Worm (Caenorhabditis elegans) whole organism, L2 larva: ENCODE results near the gene C01G12.7.

ENCODE experiments used
- F13H6.1 ChIP-seq: sonication (generic microtip); optimal IDR thresholded peaks from 2 replicates; lab custom pipeline; 2016; ENCODE audit warnings: missing genetic modification characterization, missing compliant biosample characterization
- R02D3.7 ChIP-seq: fragments of 150-350 bp; optimal IDR thresholded peaks from 2 replicates; lab custom pipeline; 2014; ENCODE audit warnings: missing biosample characterization, missing genetic modification characterization
- Y55F3AM.14 ChIP-seq: fragments of 200-800 bp; sonication (Bioruptor generic); optimal IDR thresholded peaks from 2 replicates; lab custom pipeline; 2018; ENCODE audit warnings: mild to moderate bottlenecking, missing genetic modification characterization, missing compliant biosample characterization
- ZK546.5 ChIP-seq: sonication (generic microtip); optimal IDR thresholded peaks from 2 replicates; lab custom pipeline; 2017; ENCODE audit warnings: missing biosample characterization, missing genetic modification characterization
- alr-1 ChIP-seq: fragments of 150-350 bp; optimal IDR thresholded peaks from 2 replicates; lab custom pipeline; 2014; ENCODE audit warnings: missing biosample characterization, missing genetic modification characterization
- aly-2 ChIP-seq: fragments of 150-350 bp; optimal IDR thresholded peaks from 2 replicates; lab custom pipeline; 2014; ENCODE audit warnings: missing biosample characterization, missing genetic modification characterization
- ama-1 ChIP-seq: fragments of 150-350 bp; optimal IDR thresholded peaks from 2 replicates; lab custom pipeline; 2018; ENCODE audit warnings: inconsistent platforms
- blmp-1 ChIP-seq: sonication (generic microtip); optimal IDR thresholded peaks from 2 replicates; lab custom pipeline; 2017; ENCODE audit warnings: missing genetic modification characterization, mild to moderate bottlenecking, missing compliant biosample characterization, antibody characterized with exemption, moderate library complexity; ENCODE audit not compliant: insufficient read depth
- ceh-82 ChIP-seq: fragments of 150-350 bp; optimal IDR thresholded peaks from 2 replicates; lab custom pipeline; 2014; ENCODE audit warnings: missing biosample characterization, missing genetic modification characterization
- dmd-4 ChIP-seq: sonication (generic microtip); optimal IDR thresholded peaks from 2 replicates; lab custom pipeline; 2017; ENCODE audit warnings: missing biosample characterization, missing genetic modification characterization
- egl-27 ChIP-seq: sonication (generic microtip); optimal IDR thresholded peaks from 3 replicates; lab custom pipeline; 2017; ENCODE audit warnings: missing biosample characterization, missing genetic modification reagents, missing genetic modification characterization
- elt-1 ChIP-seq: fragments of 150-350 bp; optimal IDR thresholded peaks from 2 replicates; lab custom pipeline; 2014; ENCODE audit warnings: missing biosample characterization, missing genetic modification characterization
- fos-1 ChIP-seq: fragments of 150-350 bp; optimal IDR thresholded peaks from 2 replicates; lab custom pipeline; 2014; ENCODE audit warnings: missing biosample characterization, missing genetic modification characterization
- gmeb-1 ChIP-seq: fragments of 150-350 bp; optimal IDR thresholded peaks from 2 replicates; lab custom pipeline; 2014; ENCODE audit warnings: missing biosample characterization, missing genetic modification characterization
- lin-13 ChIP-seq: fragments of 150-350 bp; optimal IDR thresholded peaks from 2 replicates; lab custom pipeline; 2014; ENCODE audit warnings: missing biosample characterization, missing genetic modification reagents, missing genetic modification characterization
- lin-39 ChIP-seq: fragments of 150-350 bp; optimal IDR thresholded peaks from 2 replicates; lab custom pipeline; 2014; ENCODE audit warnings: missing biosample characterization, missing genetic modification reagents, missing genetic modification characterization
- lsy-2 ChIP-seq, 2 experiments: fragments of 150-350 bp in 1 of 2; sonication (generic microtip) in 1 of 2; optimal IDR thresholded peaks; 2 replicates each; lab custom pipeline; 2014 to 2017; ENCODE audit warnings: missing biosample characterization in 2 of 2, missing genetic modification characterization in 2 of 2
- mab-5 ChIP-seq: fragments of 150-350 bp; optimal IDR thresholded peaks from 2 replicates; lab custom pipeline; 2014; ENCODE audit warnings: missing biosample characterization, missing genetic modification characterization
- mbf-1 ChIP-seq: sonication (generic microtip); optimal IDR thresholded peaks from 2 replicates; lab custom pipeline; 2017; ENCODE audit warnings: missing biosample characterization, missing genetic modification characterization
- mdl-1 ChIP-seq, 2 experiments: fragments of 150-350 bp in 1 of 2; sonication (generic microtip) in 1 of 2; optimal IDR thresholded peaks; 2 replicates each; lab custom pipeline; 2017; ENCODE audit warnings: missing biosample characterization in 2 of 2, missing genetic modification characterization in 2 of 2
- nhr-10 ChIP-seq: sonication (generic microtip); optimal IDR thresholded peaks from 2 replicates; lab custom pipeline; 2017; ENCODE audit warnings: missing biosample characterization, missing genetic modification characterization
- nhr-11 ChIP-seq: fragments of 150-350 bp; optimal IDR thresholded peaks from 2 replicates; lab custom pipeline; 2014; ENCODE audit warnings: missing biosample characterization, missing genetic modification characterization
- nhr-12 ChIP-seq: fragments of 150-350 bp; optimal IDR thresholded peaks from 2 replicates; lab custom pipeline; 2014; ENCODE audit warnings: missing biosample characterization, missing genetic modification characterization
- nhr-21 ChIP-seq: fragments of 150-350 bp; optimal IDR thresholded peaks from 2 replicates; lab custom pipeline; 2014; ENCODE audit warnings: missing biosample characterization, missing genetic modification characterization
- nhr-23 ChIP-seq: fragments of 150-350 bp; optimal IDR thresholded peaks from 2 replicates; lab custom pipeline; 2014; ENCODE audit warnings: missing biosample characterization, missing genetic modification reagents, missing genetic modification characterization
- nhr-237 ChIP-seq: fragments of 150-350 bp; optimal IDR thresholded peaks from 2 replicates; lab custom pipeline; 2014; ENCODE audit warnings: missing biosample characterization, missing genetic modification characterization
- nhr-6 ChIP-seq: fragments of 150-350 bp; optimal IDR thresholded peaks from 2 replicates; lab custom pipeline; 2014; ENCODE audit warnings: missing biosample characterization, missing genetic modification characterization
- nhr-77 ChIP-seq: fragments of 150-350 bp; optimal IDR thresholded peaks from 2 replicates; lab custom pipeline; 2014; ENCODE audit warnings: missing biosample characterization, missing genetic modification characterization
- peb-1 ChIP-seq: fragments of 150-350 bp; optimal IDR thresholded peaks from 2 replicates; lab custom pipeline; 2014; ENCODE audit warnings: missing biosample characterization, missing genetic modification characterization
- sem-4 ChIP-seq: fragments of 150-350 bp; optimal IDR thresholded peaks from 2 replicates; lab custom pipeline; 2014; ENCODE audit warnings: missing biosample characterization, missing genetic modification reagents, missing genetic modification characterization
- skn-1 ChIP-seq: sonication (generic microtip); optimal IDR thresholded peaks from 2 replicates; lab custom pipeline; 2017; ENCODE audit warnings: missing biosample characterization, missing genetic modification characterization
- sma-3 ChIP-seq: sonication (generic microtip); optimal IDR thresholded peaks from 2 replicates; lab custom pipeline; 2016; ENCODE audit warnings: missing genetic modification reagents, missing genetic modification characterization, missing compliant biosample characterization
- sma-9 ChIP-seq, 2 experiments: fragments of 150-350 bp in 1 of 2; sonication (generic microtip) in 1 of 2; optimal IDR thresholded peaks; 2 replicates each; lab custom pipeline; 2014 to 2016; ENCODE audit warnings: missing genetic modification characterization in 2 of 2, mild to moderate bottlenecking in 1 of 2, missing biosample characterization in 1 of 2, missing compliant biosample characterization in 1 of 2, missing genetic modification reagents in 1 of 2, moderate library complexity in 1 of 2
- snpc-4 ChIP-seq: fragments of 150-350 bp; optimal IDR thresholded peaks from 2 replicates; lab custom pipeline; 2014; ENCODE audit warnings: missing biosample characterization, missing genetic modification characterization
- unc-39 ChIP-seq: fragments of 150-350 bp; optimal IDR thresholded peaks from 2 replicates; lab custom pipeline; 2014; ENCODE audit warnings: missing biosample characterization, missing genetic modification characterization
- unc-62 ChIP-seq: fragments of 150-350 bp; optimal IDR thresholded peaks from 2 replicates; lab custom pipeline; 2014; ENCODE audit warnings: missing biosample characterization, missing genetic modification reagents, missing genetic modification characterization
- ztf-1 ChIP-seq: fragments of 200-800 bp; sonication (Bioruptor generic); conservative IDR thresholded peaks from 2 replicates; pipeline ENCODE4 v1.3.6; 2022; ENCODE audit warnings: missing genetic modification characterization, missing compliant biosample characterization
- ztf-11 ChIP-seq: sonication (generic microtip); optimal IDR thresholded peaks from 2 replicates; lab custom pipeline; 2017; ENCODE audit warnings: missing biosample characterization, missing genetic modification characterization

Gene C01G12.7

ce11 chrII:14578716-14579115 lies 13.0 kb downstream of the C01G12.7 start, which contains the start of gene C01G12.9:
Gene C01G12.9, plus strand, starts transcription at chrII:14579016.
- TF ChIP-seq peb-1 (tag; lab: Kevin White, UChicago), result no peak
- no peak for TF ChIP-seq sem-4
- no peak for TF ChIP-seq sma-3 (GFP tag; lab: Kevin White, UChicago)
- no peak for TF ChIP-seq gmeb-1 (tag; lab: Kevin White, UChicago)
- TF ChIP-seq mdl-1 (tag; optimal IDR thresholded peaks at IDR 0.05; lab: Kevin White, UChicago), result no peak
- no peak for TF ChIP-seq skn-1 (tag; lab: Kevin White, UChicago)
- TF ChIP-seq unc-39 (tag; lab: Kevin White, UChicago), result no peak
- TF ChIP-seq nhr-6, result no peak
- no peak for TF ChIP-seq aly-2 (tag; lab: Kevin White, UChicago)
- no peak for TF ChIP-seq nhr-12 (tag; lab: Kevin White, UChicago)
- no peak for TF ChIP-seq lin-13 (GFP tag; lab: Kevin White, UChicago)
- no peak for TF ChIP-seq snpc-4 (tag; lab: Kevin White, UChicago)
- no peak for TF ChIP-seq F13H6.1 (tag; lab: Kevin White, UChicago)
- TF ChIP-seq nhr-21 (tag; lab: Kevin White, UChicago), result no peak
- no peak for TF ChIP-seq lsy-2 (tag; optimal IDR thresholded peaks at IDR 0.05; lab: Kevin White, UChicago)
- TF ChIP-seq dmd-4 (tag; lab: Kevin White, UChicago), result no peak
- TF ChIP-seq Y55F3AM.14 (GFP tag; lab: Kevin White, UChicago), result no peak
- no peak for TF ChIP-seq nhr-77 (tag; lab: Kevin White, UChicago)
- TF ChIP-seq nhr-23 (tag; lab: Kevin White, UChicago), result no peak

DNA sequence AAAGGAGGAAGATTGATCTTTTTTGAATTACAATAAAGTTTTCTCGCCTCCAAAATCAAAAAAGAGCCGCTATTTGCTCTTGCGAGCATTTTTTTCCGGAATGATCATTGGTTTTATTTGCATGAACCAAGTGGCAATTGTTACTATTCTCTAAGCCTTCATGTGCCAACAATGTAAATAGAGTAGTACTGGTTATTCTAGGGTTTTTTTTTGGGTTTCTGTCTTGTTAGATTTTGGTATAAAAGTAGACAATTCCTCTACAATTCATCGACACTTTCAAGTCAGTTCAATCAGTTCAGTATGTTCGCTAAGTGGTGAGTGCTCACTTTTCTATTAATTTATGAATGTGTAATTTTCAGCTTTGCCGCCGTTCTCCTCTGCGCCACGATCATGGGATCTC lies 13.7 kb downstream of the C01G12.7 start, which contains the start of gene nspb-7:
TSS of gene nspb-7 (plus strand) at position 301 of the 400 bp plus-strand sequence.
- TF ChIP-seq nhr-23 (tag; lab: Kevin White, UChicago) (no peak), egl-27 (no peak), ceh-82 (tag; lab: Kevin White, UChicago) (no peak), fos-1 (tag; lab: Kevin White, UChicago) (no peak), nhr-10 (tag; lab: Kevin White, UChicago) (no peak), blmp-1 (no peak), sem-4 (no peak), sma-9 (GFP tag; optimal IDR thresholded peaks at IDR 0.05; lab: Kevin White, UChicago) (no peak), sma-9 (tag; optimal IDR thresholded peaks at IDR 0.05; lab: Kevin White, UChicago) (no peak), sma-3 (GFP tag; lab: Kevin White, UChicago) (no peak), unc-62 (GFP tag; lab: Kevin White, UChicago) (no peak), ztf-1 (no peak), alr-1 (no peak), ZK546.5 (tag; lab: Kevin White, UChicago) (no peak), gmeb-1 (tag; lab: Kevin White, UChicago) (no peak), nhr-237 (tag; lab: Kevin White, UChicago) (no peak), nhr-11 (tag; lab: Kevin White, UChicago) (no peak), nhr-21 (tag; lab: Kevin White, UChicago) (no peak)
- TF ChIP-seq, all 48 proteins: peak for 0

ce11 chrII:14576429-14576828 lies 15.3 kb downstream of the C01G12.7 start, which contains the start of gene C01G12.13:
Gene C01G12.13, plus strand, starts transcription at chrII:14576729.
- TF ChIP-seq mbf-1 (tag; lab: Kevin White, UChicago) (no peak), lin-39 (tag; lab: Kevin White, UChicago) (no peak), mab-5 (tag; lab: Kevin White, UChicago) (no peak), dmd-4 (tag; lab: Kevin White, UChicago) (no peak), nhr-11 (tag; lab: Kevin White, UChicago) (no peak), unc-62 (GFP tag; lab: Kevin White, UChicago) (no peak), skn-1 (tag; lab: Kevin White, UChicago) (no peak), nhr-6 (no peak), alr-1 (no peak), gmeb-1 (tag; lab: Kevin White, UChicago) (no peak), ztf-11 (tag; lab: Kevin White, UChicago) (no peak), elt-1 (tag; lab: Kevin White, UChicago) (no peak), egl-27 (no peak), blmp-1 (no peak), ama-1 (lab: Kevin White, UChicago) (no peak), snpc-4 (tag; lab: Kevin White, UChicago) (no peak), R02D3.7 (no peak), lsy-2 (tag; optimal IDR thresholded peaks at IDR 0.05; lab: Kevin White, UChicago) (no peak)
